Worm (Caenorhabditis elegans) whole organism, young adult: ENCODE data around the gene T23B7.2.

Experiments used
- ets-4 ChIP-seq: fragments of 200-800 bp; sonication (Bioruptor generic); optimal IDR thresholded peaks from 2 replicates; lab custom pipeline; 2018; ENCODE audit warnings: mild to moderate bottlenecking, missing genetic modification characterization, missing compliant biosample characterization
- madf-3 ChIP-seq: fragments of 200-800 bp; sonication (Bioruptor generic); IDR thresholded peaks from 2 replicates; pipeline ENCODE4 v1.3.6; 2022; ENCODE audit warnings: missing genetic modification reagents, missing genetic modification characterization, missing compliant biosample characterization
- ztf-28 ChIP-seq: fragments of 200-800 bp; sonication (Bioruptor generic); IDR thresholded peaks from 2 replicates; pipeline ENCODE4 v1.3.6; 2022; ENCODE audit warnings: missing genetic modification reagents, missing genetic modification characterization, missing compliant biosample characterization

DNA sequence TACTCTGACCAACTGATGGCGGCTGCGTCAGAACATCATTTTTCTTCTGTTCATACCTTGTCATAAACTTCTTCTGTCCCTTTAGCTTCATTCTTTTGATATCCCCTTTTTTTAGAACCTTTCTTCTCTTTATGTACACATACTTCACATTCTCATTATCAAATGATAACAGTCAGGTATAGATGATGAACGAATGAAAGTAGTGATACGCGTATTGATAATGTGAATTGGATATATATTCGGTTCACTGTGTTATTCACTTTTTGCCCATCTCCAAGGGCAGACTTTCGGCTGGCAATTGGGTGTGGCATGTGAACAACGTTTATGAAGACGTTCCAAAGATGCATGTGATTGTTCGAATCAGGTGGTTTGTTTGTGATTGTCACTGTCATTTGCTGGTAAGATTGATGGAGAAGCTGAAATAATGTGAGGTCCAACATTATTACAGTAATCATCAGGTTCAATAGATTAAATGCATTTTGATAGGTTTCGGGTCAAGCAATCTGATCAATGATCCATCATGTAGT, 32.4 kb upstream of the T23B7.2 start, which contains the start of gene F11G11.15:
- TF ChIP-seq madf-3 (GFP tag; lab: Robert Waterston, UW) = no peak
- no peak for TF ChIP-seq ztf-28
- no peak for TF ChIP-seq ets-4
